Worm (Caenorhabditis elegans): ENCODE measurements around the gene C50C3.1.
A peak's percentile ranks its signal among the peaks of the same experiment; 100 is the strongest.

C50C3.1 gene

DNA sequence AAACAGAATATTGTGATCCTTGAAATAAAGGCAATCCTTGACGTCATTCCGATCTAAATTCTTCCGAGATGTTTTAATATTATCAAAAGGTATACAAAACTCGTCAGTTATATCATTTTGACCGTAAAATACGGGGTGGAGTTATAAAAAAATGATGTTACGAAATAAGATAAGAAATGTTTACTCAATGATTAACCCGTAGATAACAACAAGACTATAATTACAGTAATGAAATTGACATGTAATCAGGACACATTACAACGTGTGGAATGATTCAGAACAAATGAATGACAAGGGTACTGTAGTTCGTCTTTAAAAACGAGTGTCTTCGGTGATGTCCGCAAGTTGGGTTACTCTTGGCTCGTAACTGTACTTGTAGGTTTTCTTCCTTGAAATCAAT, 46.0 kb downstream of the C50C3.1 start, which contains the start of gene tsp-2:
Gene tsp-2 (minus strand): TSS at position 109 of the 400 bp plus-strand sequence.
- TF ChIP-seq dpl-1 (GFP tag; optimal IDR thresholded peaks at IDR 0.05) = no peak
- TF ChIP-seq dve-1 (tag; optimal IDR thresholded peaks at IDR 0.05; ENCODE audit: insufficient read depth) = peak; percentile 76
- TF ChIP-seq nhr-28 (tag; optimal IDR thresholded peaks at IDR 0.05) = peak; percentile 88
- no peak for TF ChIP-seq pha-4 (GFP tag; IDR thresholded peaks at IDR 0.05)
- no peak for TF ChIP-seq pha-4 (tag; optimal IDR thresholded peaks at IDR 0.05)
- TF ChIP-seq pqm-1 (tag; optimal IDR thresholded peaks at IDR 0.05) = peak; percentile 39
- TF ChIP-seq zip-2 (tag; optimal IDR thresholded peaks at IDR 0.05) = peak; percentile 6
- peak; percentile 17 for TF ChIP-seq T20F7.1 (GFP tag; optimal IDR thresholded peaks at IDR 0.05)
- peak; percentile 54 for TF ChIP-seq hlh-11 (tag; optimal IDR thresholded peaks at IDR 0.05)
- TF ChIP-seq spr-3 (GFP tag; optimal IDR thresholded peaks at IDR 0.05) = no peak
- TF ChIP-seq lsy-2 (tag; optimal IDR thresholded peaks at IDR 0.05) = peak in 1 of 2 experiments; percentile 75
- peak; percentile 73 for TF ChIP-seq nhr-77 (tag; optimal IDR thresholded peaks at IDR 0.05)
- no peak for TF ChIP-seq Y48G9A.11 (GFP tag; IDR thresholded peaks at IDR 0.05)
- no peak for TF ChIP-seq aha-1 (tag)
- TF ChIP-seq ceh-62 (tag; optimal IDR thresholded peaks at IDR 0.05) = no peak
- no peak for TF ChIP-seq ceh-44 (GFP tag; IDR thresholded peaks at IDR 0.05)
- TF ChIP-seq egl-27 (tag; optimal IDR thresholded peaks at IDR 0.05) = no peak
- peak; percentile 84 for TF ChIP-seq dmd-6 (GFP tag; IDR thresholded peaks at IDR 0.05)
- no peak for TF ChIP-seq tag-97 (GFP tag; IDR thresholded peaks at IDR 0.05)
- TF ChIP-seq unc-62 (GFP tag; optimal IDR thresholded peaks at IDR 0.05 in 1 of 2) = peak in 1 of 2 experiments; percentile 28
- TF ChIP-seq unc-62 (tag; optimal IDR thresholded peaks at IDR 0.05) = no peak
- TF ChIP-seq dmd-8 (GFP tag; IDR thresholded peaks at IDR 0.05) = no peak
- TF ChIP-seq nhr-41 (GFP tag; IDR thresholded peaks at IDR 0.05) = no peak
- no peak for TF ChIP-seq tra-1 (GFP tag; IDR thresholded peaks at IDR 0.05)
- no peak for TF ChIP-seq madf-9 (GFP tag; conservative IDR thresholded peaks at IDR 0.05)
- no peak for TF ChIP-seq zag-1 (tag; optimal IDR thresholded peaks at IDR 0.05)
- TF ChIP-seq php-3 (GFP tag; IDR thresholded peaks at IDR 0.05) = peak; percentile 95
- no peak for TF ChIP-seq ceh-32 (tag; optimal IDR thresholded peaks at IDR 0.05; ENCODE audit: poor library complexity)
- no peak for TF ChIP-seq mdt-29 (GFP tag; IDR thresholded peaks at IDR 0.05)
- TF ChIP-seq daf-16 (GFP tag; optimal IDR thresholded peaks at IDR 0.05) = no peak
- TF ChIP-seq daf-16 (tag; optimal IDR thresholded peaks at IDR 0.05) = peak; percentile 73
- TF ChIP-seq sdz-12 (GFP tag; optimal IDR thresholded peaks at IDR 0.05) = no peak
- TF ChIP-seq F10B5.3 (tag; optimal IDR thresholded peaks at IDR 0.05) = no peak

DNA sequence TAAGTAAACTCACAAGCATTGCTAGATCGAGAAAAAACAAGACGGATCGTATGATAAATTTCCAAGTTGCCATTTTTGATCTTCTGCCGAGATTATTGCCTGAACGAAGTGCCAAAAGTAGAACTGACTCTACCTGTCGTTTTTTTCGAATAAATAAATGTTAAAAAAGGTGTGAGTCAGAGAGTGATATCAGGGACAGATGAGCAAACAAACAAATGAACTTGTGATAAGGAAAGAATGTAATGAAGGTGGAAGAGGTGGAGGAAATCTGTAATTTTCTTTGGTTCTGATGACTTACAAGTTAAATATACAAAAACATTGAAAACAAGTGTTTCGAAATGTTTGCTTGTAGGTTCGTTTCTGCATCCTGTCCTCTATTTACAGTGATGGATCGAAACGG, 47.5 kb downstream of the C50C3.1 start, which contains the start of gene tsp-1:
Gene tsp-1 (minus strand): TSS at position 99 of the 400 bp plus-strand sequence.
- TF ChIP-seq daf-16 (GFP tag; optimal IDR thresholded peaks at IDR 0.05) (no peak), daf-16 (tag; optimal IDR thresholded peaks at IDR 0.05) (peak; percentile 35), rbr-2 (tag; optimal IDR thresholded peaks at IDR 0.05) (no peak), zip-11 (GFP tag; IDR thresholded peaks at IDR 0.05) (no peak), nhr-28 (tag; optimal IDR thresholded peaks at IDR 0.05) (peak; percentile 27), pqm-1 (tag; optimal IDR thresholded peaks at IDR 0.05) (peak; percentile 55)

DNA sequence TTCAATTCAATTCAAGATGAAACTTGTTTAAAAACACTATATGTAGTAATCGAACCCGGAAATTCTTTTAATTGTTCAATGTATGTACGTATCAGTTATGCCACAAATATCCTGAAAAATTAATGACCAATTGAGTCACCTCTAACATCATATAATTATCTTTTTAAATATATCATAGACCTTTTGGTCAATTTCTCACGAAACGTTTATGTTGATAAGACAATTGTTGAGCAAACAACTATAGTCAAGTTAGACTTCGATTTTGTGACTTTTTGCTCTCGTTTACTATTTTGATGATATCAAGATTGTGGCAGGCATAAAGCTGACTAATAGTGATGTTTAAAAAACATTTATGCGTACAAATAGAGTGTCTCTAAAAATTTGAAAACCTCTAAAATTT, 48.5 kb downstream of the C50C3.1 start:
- TF ChIP-seq mdt-29 (GFP tag; IDR thresholded peaks at IDR 0.05) (no peak), hlh-11 (tag; optimal IDR thresholded peaks at IDR 0.05) (peak; percentile 11), nhr-28 (tag; optimal IDR thresholded peaks at IDR 0.05) (peak; percentile 22), cey-2 (tag; optimal IDR thresholded peaks at IDR 0.05; ENCODE audit: borderline replicate concordance, insufficient read depth) (no peak), daf-16 (GFP tag; optimal IDR thresholded peaks at IDR 0.05) (no peak), daf-16 (tag; optimal IDR thresholded peaks at IDR 0.05) (peak; percentile 58), daf-19 (GFP tag; conservative IDR thresholded peaks at IDR 0.05) (no peak), daf-8 (GFP tag; IDR thresholded peaks at IDR 0.05) (no peak), F44E2.7 (GFP tag; IDR thresholded peaks at IDR 0.05) (no peak), dve-1 (tag; optimal IDR thresholded peaks at IDR 0.05; ENCODE audit: insufficient read depth) (peak; percentile 1), pqm-1 (tag; optimal IDR thresholded peaks at IDR 0.05) (peak; percentile 13), ctbp-1 (GFP tag; IDR thresholded peaks at IDR 0.05) (no peak), zip-2 (tag; optimal IDR thresholded peaks at IDR 0.05) (no peak)
